Fruit fly (Drosophila melanogaster): ENCODE data around the gene CG3191.

dm6 chrX:2242897-2243296 lies 8.9 kb downstream of the CG3191 start:
- TF ChIP-seq CTCF (optimal IDR thresholded peaks at IDR 0.05) (no peak), CG8478 (optimal IDR thresholded peaks at IDR 0.05) (no peak)
